Worm (Caenorhabditis elegans) whole organism, midembryonic: ENCODE measurements around the gene act-2.
A peak's percentile ranks its signal among the peaks of the same experiment; 100 is the strongest.

ENCODE experiments used
- T22C8.4 ChIP-seq: fragments of 200-800 bp; sonication (Bioruptor generic); IDR thresholded peaks from 2 replicates; pipeline ENCODE4 v1.3.6; 2022; ENCODE audit warnings: missing genetic modification characterization, missing compliant biosample characterization
- cog-1 ChIP-seq: sonication (generic microtip); optimal IDR thresholded peaks from 2 replicates; lab custom pipeline; 2016; ENCODE audit warnings: missing genetic modification characterization, missing compliant biosample characterization
- flt-1 ChIP-seq: fragments of 200-800 bp; sonication (Bioruptor generic); IDR thresholded peaks from 2 replicates; pipeline ENCODE4 v1.3.6; 2022; ENCODE audit warnings: missing genetic modification characterization, missing compliant biosample characterization
- klf-2 ChIP-seq: fragments of 200-800 bp; sonication (Bioruptor generic); conservative IDR thresholded peaks from 2 replicates; pipeline ENCODE4 v1.3.6; 2022; ENCODE audit warnings: missing genetic modification reagents, missing genetic modification characterization, missing compliant biosample characterization
- med-1 ChIP-seq: sonication (generic microtip); optimal IDR thresholded peaks from 2 replicates; lab custom pipeline; 2017; ENCODE audit warnings: missing genetic modification characterization, mild to moderate bottlenecking, missing compliant biosample characterization, antibody characterized with exemption, missing genetic modification reagents; ENCODE audit not compliant: insufficient read depth
- ref-1 ChIP-seq: fragments of 200-800 bp; sonication (Bioruptor generic); conservative IDR thresholded peaks from 2 replicates; pipeline ENCODE4 v1.3.6; 2022; ENCODE audit warnings: missing genetic modification reagents, missing genetic modification characterization, missing compliant biosample characterization
- tab-1 ChIP-seq: fragments of 200-800 bp; sonication (Bioruptor generic); IDR thresholded peaks from 2 replicates; pipeline ENCODE4 v1.3.6; 2022; ENCODE audit warnings: missing genetic modification characterization, missing compliant biosample characterization
- ztf-23 ChIP-seq: fragments of 200-800 bp; sonication (Bioruptor generic); IDR thresholded peaks from 2 replicates; pipeline ENCODE4 v1.3.6; 2022; ENCODE audit warnings: missing genetic modification reagents, missing genetic modification characterization, missing compliant biosample characterization
- ztf-29 ChIP-seq: fragments of 200-800 bp; sonication (Bioruptor generic); IDR thresholded peaks from 2 replicates; pipeline ENCODE4 v1.3.6; 2022; ENCODE audit warnings: missing genetic modification reagents, missing genetic modification characterization, missing compliant biosample characterization

act-2 gene

ce11 chrV:11078104-11078724 lies at the start of gene act-2:
Gene act-2 (minus strand): TSS chrV:11078154.
- TF ChIP-seq ztf-23 (GFP tag; lab: Robert Waterston, UW) (peak; percentile 14; the same call in 1 of the 2 replicates), ref-1 (GFP tag; lab: Robert Waterston, UW) (no peak), med-1 (GFP tag; lab: Kevin White, UChicago) (no peak), klf-2 (GFP tag; lab: Robert Waterston, UW) (no peak), cog-1 (tag; lab: Kevin White, UChicago) (peak; percentile 28), flt-1 (GFP tag; lab: Robert Waterston, UW) (peak; percentile 53; the same call in 1 of the 2 replicates), tab-1 (no peak)

DNA sequence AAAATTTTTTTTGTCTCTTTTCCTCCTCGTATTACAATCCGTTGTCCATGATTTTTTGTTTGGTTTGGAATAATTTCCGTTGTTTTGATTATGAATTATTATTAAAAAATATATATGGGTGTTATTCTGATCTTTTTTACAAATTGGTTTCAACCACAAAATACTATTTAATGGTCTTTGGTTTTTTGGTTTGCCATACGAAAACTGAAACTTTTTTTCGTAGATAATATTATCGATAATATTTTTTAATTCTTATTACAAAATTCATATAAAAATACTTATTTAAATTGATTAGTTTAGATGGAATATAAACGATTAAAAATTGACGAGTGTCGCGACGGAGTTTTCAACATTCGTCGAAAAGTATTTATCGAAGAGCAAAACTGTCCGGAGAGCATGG lies 49.2 kb upstream of the act-2 start, which contains the start of gene jmjd-5:
Gene jmjd-5 (plus strand): TSS at position 301 of the 400 bp plus-strand sequence.
- no peak for TF ChIP-seq ref-1 (GFP tag; lab: Robert Waterston, UW)
- TF ChIP-seq ztf-23 (GFP tag; lab: Robert Waterston, UW), result no peak
- TF ChIP-seq flt-1 (GFP tag; lab: Robert Waterston, UW), result no peak
- TF ChIP-seq T22C8.4 (GFP tag; lab: Robert Waterston, UW), result no peak
- no peak for TF ChIP-seq tab-1

DNA sequence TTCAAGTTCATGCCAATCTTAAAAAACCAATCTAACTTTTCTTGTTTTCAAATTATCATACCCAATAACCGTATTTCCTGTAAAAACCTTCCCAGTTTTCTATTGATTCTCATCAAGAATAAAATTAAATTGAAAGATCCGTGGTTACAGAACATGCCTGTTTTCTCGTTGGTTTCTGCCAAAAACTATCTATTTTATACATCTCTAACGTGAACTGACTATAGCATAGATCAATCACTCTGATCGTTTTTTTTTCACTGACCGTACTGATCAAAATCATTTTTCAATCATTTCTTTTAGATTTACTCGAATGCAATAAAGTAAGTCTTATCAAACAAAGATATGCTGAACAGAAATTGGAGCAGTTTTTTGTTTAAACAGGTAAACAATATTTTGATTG lies 47.0 kb upstream of the act-2 start, which contains the start of gene C06H2.2:
Gene C06H2.2 (plus strand): TSS at position 301 of the 400 bp plus-strand sequence.
- no peak for TF ChIP-seq klf-2 (GFP tag; lab: Robert Waterston, UW)
- TF ChIP-seq ztf-23 (GFP tag; lab: Robert Waterston, UW), result no peak
- no peak for TF ChIP-seq med-1 (GFP tag; lab: Kevin White, UChicago)
- no peak for TF ChIP-seq ztf-29 (GFP tag; lab: Robert Waterston, UW)
- TF ChIP-seq T22C8.4 (GFP tag; lab: Robert Waterston, UW), result no peak
- TF ChIP-seq tab-1, result no peak
- TF ChIP-seq cog-1 (tag; lab: Kevin White, UChicago), result no peak
- no peak for TF ChIP-seq ref-1 (GFP tag; lab: Robert Waterston, UW)
- TF ChIP-seq flt-1 (GFP tag; lab: Robert Waterston, UW), result no peak

- TF ChIP-seq ztf-23 (GFP tag; lab: Robert Waterston, UW) (peak; percentile 76), tab-1 (no peak), cog-1 (tag; lab: Kevin White, UChicago) (peak; percentile 34), ztf-29 (GFP tag; lab: Robert Waterston, UW) (no peak), med-1 (GFP tag; lab: Kevin White, UChicago) (no peak), klf-2 (GFP tag; lab: Robert Waterston, UW) (no peak), flt-1 (GFP tag; lab: Robert Waterston, UW) (peak; percentile 60), T22C8.4 (GFP tag; lab: Robert Waterston, UW) (peak; percentile 57; the same call in 1 of the 2 replicates), ref-1 (GFP tag; lab: Robert Waterston, UW) (no peak)
Observed at ce11 chrV:11123817-11124337, 45.9 kb upstream of the act-2 start, which contains the start of the genes atp-5 and lmtr-3. Gene atp-5 (minus strand): TSS chrV:11123867. Gene lmtr-3 (plus strand): TSS chrV:11124186.

DNA sequence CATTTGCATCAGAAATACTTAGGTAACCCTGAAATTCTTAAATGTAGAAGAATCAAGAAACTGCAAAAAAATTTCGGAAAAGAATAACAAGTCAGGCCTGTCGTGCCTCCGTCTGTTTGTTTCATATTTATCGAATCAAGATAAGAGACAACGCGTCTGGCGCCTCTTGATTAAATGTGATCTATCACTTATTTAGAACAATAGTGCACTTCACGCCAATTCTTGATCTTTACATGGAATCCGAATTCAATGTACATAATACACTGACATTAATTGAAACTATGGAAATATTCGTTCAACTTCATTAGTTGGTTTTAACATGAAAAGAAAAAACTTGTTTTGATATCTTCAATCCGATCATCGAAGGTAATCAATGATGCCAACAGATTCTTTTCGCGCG lies 44.5 kb upstream of the act-2 start, which contains the start of gene mboa-2:
Gene mboa-2 (minus strand): TSS at position 28 of the 400 bp plus-strand sequence.
- no peak for TF ChIP-seq ztf-23 (GFP tag; lab: Robert Waterston, UW)
- no peak for TF ChIP-seq ztf-29 (GFP tag; lab: Robert Waterston, UW)
- TF ChIP-seq flt-1 (GFP tag; lab: Robert Waterston, UW), result no peak
- TF ChIP-seq ref-1 (GFP tag; lab: Robert Waterston, UW), result no peak
- no peak for TF ChIP-seq tab-1
- TF ChIP-seq klf-2 (GFP tag; lab: Robert Waterston, UW), result no peak
- no peak for TF ChIP-seq med-1 (GFP tag; lab: Kevin White, UChicago)
- no peak for TF ChIP-seq cog-1 (tag; lab: Kevin White, UChicago)
- no peak for TF ChIP-seq T22C8.4 (GFP tag; lab: Robert Waterston, UW)

DNA sequence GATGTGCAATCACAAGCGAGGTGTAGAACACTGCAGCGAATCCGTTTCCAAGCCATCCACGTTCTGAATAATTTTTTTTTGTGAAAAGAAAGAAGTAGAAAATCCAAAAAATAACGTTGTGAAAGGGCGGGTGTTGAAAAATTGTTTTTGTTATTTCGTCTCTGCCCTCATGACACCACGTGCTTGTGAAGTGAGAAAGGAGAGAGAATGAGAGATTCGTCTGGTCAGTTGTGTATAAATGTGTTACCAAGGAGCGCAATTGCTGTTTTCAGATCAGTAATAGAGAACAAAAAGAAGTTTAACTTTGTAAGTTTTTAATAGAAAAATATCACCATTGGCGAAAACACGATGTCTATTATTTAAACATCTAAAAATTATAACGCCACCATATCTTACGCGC lies 43.3 kb upstream of the act-2 start:
- TF ChIP-seq klf-2 (GFP tag; lab: Robert Waterston, UW) (no peak), ztf-23 (GFP tag; lab: Robert Waterston, UW) (no peak), ref-1 (GFP tag; lab: Robert Waterston, UW) (no peak), med-1 (GFP tag; lab: Kevin White, UChicago) (no peak), flt-1 (GFP tag; lab: Robert Waterston, UW) (no peak), cog-1 (tag; lab: Kevin White, UChicago) (no peak), ztf-29 (GFP tag; lab: Robert Waterston, UW) (no peak), T22C8.4 (GFP tag; lab: Robert Waterston, UW) (no peak), tab-1 (no peak)

DNA sequence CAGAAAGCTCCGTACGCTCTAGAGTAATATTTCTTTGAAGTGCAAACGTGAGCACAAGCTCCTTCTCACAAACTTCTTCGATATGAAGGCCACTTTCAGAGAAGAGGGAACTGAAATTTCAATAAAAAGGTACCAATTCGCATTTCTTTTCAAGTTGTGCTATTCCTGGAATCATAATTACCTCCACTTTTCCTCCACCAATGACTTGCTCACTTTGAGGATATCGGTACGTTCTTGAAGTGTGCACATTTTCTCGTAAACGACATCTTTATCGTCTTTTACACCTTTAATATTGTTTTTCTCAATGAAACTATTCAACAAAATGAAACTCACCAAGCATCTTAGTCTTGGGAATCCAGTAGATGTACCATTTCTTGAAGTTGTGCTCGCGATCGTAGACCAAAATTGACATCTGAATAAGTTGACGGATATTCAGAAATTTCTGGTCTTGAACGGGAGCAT lies 41.4 kb upstream of the act-2 start, which contains the start of gene scb-1:
Gene scb-1 (minus strand): TSS at position 412 of the 462 bp plus-strand sequence.
- TF ChIP-seq ztf-29 (GFP tag; lab: Robert Waterston, UW) (no peak), flt-1 (GFP tag; lab: Robert Waterston, UW) (no peak), med-1 (GFP tag; lab: Kevin White, UChicago) (no peak), tab-1 (no peak), cog-1 (tag; lab: Kevin White, UChicago) (no peak), klf-2 (GFP tag; lab: Robert Waterston, UW) (no peak), ref-1 (GFP tag; lab: Robert Waterston, UW) (no peak), ztf-23 (GFP tag; lab: Robert Waterston, UW) (no peak), T22C8.4 (GFP tag; lab: Robert Waterston, UW) (no peak)

- TF ChIP-seq med-1 (GFP tag; lab: Kevin White, UChicago), result no peak
Observed at ce11 chrV:11118179-11118725, 40.3 kb upstream of the act-2 start.
